Fruit fly (Drosophila melanogaster) Kc167 (cell line): Measurements from ENCODE around the gene CG42792.

Source experiments
- Myc ChIP-seq: fragments of >200 bp; optimal IDR thresholded peaks from 2 replicates; lab custom pipeline; 2017; ENCODE audit warnings: missing external identifiers
- Sin3A ChIP-seq: fragments of >200 bp; optimal IDR thresholded peaks from 2 replicates; lab custom pipeline; 2018; ENCODE audit warnings: missing external identifiers
- h ChIP-seq: fragments of >200 bp; optimal IDR thresholded peaks from 3 replicates; lab custom pipeline; 2018; ENCODE audit warnings: missing external identifiers
- insv ChIP-seq: fragments of >200 bp; optimal IDR thresholded peaks from 3 replicates; lab custom pipeline; 2018; ENCODE audit warnings: missing external identifiers
- psq ChIP-seq: fragments of >200 bp; optimal IDR thresholded peaks from 2 replicates; lab custom pipeline; 2017; ENCODE audit warnings: missing external identifiers
- ttk ChIP-seq: sonication (Bioruptor generic); optimal IDR thresholded peaks from 2 replicates; lab custom pipeline; 2017; ENCODE audit warnings: missing external identifiers

CG42792 gene

dm6 chr2L:15835558-15835957 lies 29.7 kb downstream of the CG42792 start, which contains the start of gene CG18518:
Gene CG18518 (minus strand): TSS chr2L:15835658.
- TF ChIP-seq Sin3A (no peak), h (no peak), psq (lab: Kevin White, UChicago) (no peak), insv (no peak), ttk (lab: Kevin White, UChicago) (no peak), Myc (lab: Kevin White, UChicago) (no peak)
